Fruit fly (Drosophila melanogaster): Measurements from ENCODE around the gene Dhc98D.

Dhc98D gene

dm6 chr3R:28544538-28545393, 58.0 kb downstream of the Dhc98D start, which contains the start of gene mIF2 (continued):
- TF ChIP-seq inv (GFP tag; IDR thresholded peaks at IDR 0.05; ENCODE audit: partially characterized antibody), result no peak
- TF ChIP-seq trem (tag; optimal IDR thresholded peaks at IDR 0.05), result peak; percentile 62
- no peak for TF ChIP-seq gfzf (GFP tag; optimal IDR thresholded peaks at IDR 0.05)
- TF ChIP-seq eyg (GFP tag; optimal IDR thresholded peaks at IDR 0.05), result no peak
- no peak for TF ChIP-seq CG17802 (tag; optimal IDR thresholded peaks at IDR 0.05)
- TF ChIP-seq sna (GFP tag; IDR thresholded peaks at IDR 0.05; ENCODE audit: partially characterized antibody), result no peak
- no peak for TF ChIP-seq Doc3 (GFP tag; IDR thresholded peaks at IDR 0.05; ENCODE audit: partially characterized antibody)
- TF ChIP-seq CG12942 (GFP tag; optimal IDR thresholded peaks at IDR 0.05), result peak; percentile 18
- peak; percentile 18; the same call in 1 of the 3 replicates for TF ChIP-seq row (GFP tag; IDR thresholded peaks at IDR 0.05)
- TF ChIP-seq ewg (GFP tag; optimal IDR thresholded peaks at IDR 0.05), result no peak
- TF ChIP-seq Doc2 (GFP tag; IDR thresholded peaks at IDR 0.05), result no peak
- TF ChIP-seq CG31365 (tag; optimal IDR thresholded peaks at IDR 0.05), result no peak
- TF ChIP-seq CG11504 (tag; optimal IDR thresholded peaks at IDR 0.05), result peak; percentile 25
- TF ChIP-seq Taf1 (GFP tag; IDR thresholded peaks at IDR 0.05), result no peak
- peak; percentile 42; the same call in 1 of the 3 replicates for TF ChIP-seq knrl (GFP tag; IDR thresholded peaks at IDR 0.05; ENCODE audit: partially characterized antibody)
- TF ChIP-seq Dbx (GFP tag; IDR thresholded peaks at IDR 0.05), result no peak
- no peak for TF ChIP-seq CG13775 (GFP tag; optimal IDR thresholded peaks at IDR 0.05)
- no peak for TF ChIP-seq jumu (GFP tag; optimal IDR thresholded peaks at IDR 0.05)
- TF ChIP-seq CG18764 (GFP tag; optimal IDR thresholded peaks at IDR 0.05), result no peak
- TF ChIP-seq Opbp (GFP tag; IDR thresholded peaks at IDR 0.05; ENCODE audit: partially characterized antibody), result no peak; the same call in 2 of the 3 replicates
- peak in 1 of 2 experiments; percentile 97 for TF ChIP-seq Pdp1 (GFP tag; optimal IDR thresholded peaks at IDR 0.05)
- no peak for TF ChIP-seq HLH4C (GFP tag; IDR thresholded peaks at IDR 0.05; ENCODE audit: partially characterized antibody)
- no peak for TF ChIP-seq Bdp1 (GFP tag; optimal IDR thresholded peaks at IDR 0.05)
- no peak for TF ChIP-seq sug (tag; optimal IDR thresholded peaks at IDR 0.05)
- TF ChIP-seq CG7745 (tag; optimal IDR thresholded peaks at IDR 0.05), result no peak
- no peak for TF ChIP-seq Vsx1 (GFP tag; optimal IDR thresholded peaks at IDR 0.05)
- TF ChIP-seq NK7.1 (GFP tag; optimal IDR thresholded peaks at IDR 0.05), result no peak
- TF ChIP-seq CG17612 (GFP tag; IDR thresholded peaks at IDR 0.05), result no peak
- TF ChIP-seq CG11398 (GFP tag; optimal IDR thresholded peaks at IDR 0.05), result no peak
- peak; percentile 95 for TF ChIP-seq CG17359 (tag; optimal IDR thresholded peaks at IDR 0.05)
- no peak for TF ChIP-seq Sox100B (GFP tag; optimal IDR thresholded peaks at IDR 0.05)
- TF ChIP-seq CG31441 (GFP tag; IDR thresholded peaks at IDR 0.05), result peak; percentile 40; the same call in 1 of the 2 replicates
- TF ChIP-seq nerfin-2 (GFP tag; IDR thresholded peaks at IDR 0.05; ENCODE audit: partially characterized antibody), result no peak
- no peak for TF ChIP-seq CG18599 (GFP tag; optimal IDR thresholded peaks at IDR 0.05)
- peak; percentile 26 for TF ChIP-seq Dek (tag; optimal IDR thresholded peaks at IDR 0.05)
- TF ChIP-seq klu (GFP tag; IDR thresholded peaks at IDR 0.05), result no peak
- TF ChIP-seq CG11247 (GFP tag; IDR thresholded peaks at IDR 0.05), result no peak
- TF ChIP-seq Hsf (GFP tag; optimal IDR thresholded peaks at IDR 0.05), result no peak
- no peak for TF ChIP-seq CG7987 (GFP tag; optimal IDR thresholded peaks at IDR 0.05)
- no peak for TF ChIP-seq gsb-n (tag; optimal IDR thresholded peaks at IDR 0.05)
- no peak for TF ChIP-seq Elba2 (GFP tag; optimal IDR thresholded peaks at IDR 0.05)
- no peak for TF ChIP-seq her (GFP tag; optimal IDR thresholded peaks at IDR 0.05)
- no peak for TF ChIP-seq CG12769 (tag; optimal IDR thresholded peaks at IDR 0.05)
- no peak for TF ChIP-seq Dip2 (GFP tag; IDR thresholded peaks at IDR 0.05)
- TF ChIP-seq CG8944 (GFP tag; optimal IDR thresholded peaks at IDR 0.05), result no peak
- TF ChIP-seq Sin3A (optimal IDR thresholded peaks at IDR 0.05), result no peak
- TF ChIP-seq sima (GFP tag; optimal IDR thresholded peaks at IDR 0.05), result no peak
- no peak for TF ChIP-seq ssp (GFP tag; IDR thresholded peaks at IDR 0.05)
- no peak for TF ChIP-seq CG32767 (GFP tag; IDR thresholded peaks at IDR 0.05)

All from whole organism, embryonic.